Worm (Caenorhabditis elegans): ENCODE measurements around the gene glr-8.

Gene glr-8

DNA sequence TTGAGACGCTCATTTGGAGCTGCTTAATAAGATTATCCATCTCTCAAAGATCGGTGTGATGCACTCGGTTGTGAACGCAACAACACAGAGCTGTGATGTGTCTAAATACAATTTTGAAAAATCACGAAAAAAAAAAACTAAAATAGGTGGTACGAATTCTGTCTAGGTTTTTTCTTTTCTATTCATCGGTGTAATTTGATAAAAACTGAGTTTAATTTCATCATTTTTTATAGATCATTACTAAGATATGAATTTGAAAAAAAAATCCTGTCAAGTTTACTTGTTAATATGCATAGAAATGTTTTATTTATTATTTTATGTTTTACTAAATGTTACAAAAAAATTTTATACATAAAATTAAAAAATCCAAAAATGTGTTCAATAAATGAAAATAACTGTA, 24.3 kb downstream of the glr-8 start, which contains the start of gene ceh-60:
TSS of gene ceh-60 (minus strand) at position 101 of the 400 bp plus-strand sequence.
- TF ChIP-seq efl-1 (GFP tag; optimal IDR thresholded peaks at IDR 0.05) (no peak), lin-40 (tag; optimal IDR thresholded peaks at IDR 0.05) (no peak), ceh-79 (tag; optimal IDR thresholded peaks at IDR 0.05) (no peak), tbp1 (GFP tag; optimal IDR thresholded peaks at IDR 0.05) (no peak), dox-1 (GFP tag; IDR thresholded peaks at IDR 0.05) (no peak), ceh-40 (GFP tag; IDR thresholded peaks at IDR 0.05) (no peak), nfya-2 (GFP tag; IDR thresholded peaks at IDR 0.05) (no peak), let-526 (GFP tag; IDR thresholded peaks at IDR 0.05) (no peak)

DNA sequence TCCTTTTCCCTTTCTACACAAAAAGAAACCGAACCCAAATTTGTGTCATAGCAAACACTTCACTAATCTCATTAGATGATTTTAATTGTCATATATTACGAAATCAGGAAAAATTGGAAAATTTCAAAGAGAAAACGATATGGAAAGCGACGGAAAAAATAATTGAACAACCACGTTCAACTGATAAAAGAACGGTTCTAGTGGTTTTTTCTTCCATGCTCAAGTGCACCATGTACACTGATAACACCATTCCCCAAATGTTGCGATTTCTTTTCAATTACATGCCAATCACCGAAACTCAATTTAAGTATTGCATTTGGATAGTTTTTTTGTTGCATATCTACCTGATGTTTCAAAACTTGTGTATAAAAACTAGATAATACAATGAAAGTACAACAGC, 24.8 kb downstream of the glr-8 start:
- TF ChIP-seq nhr-90 (tag; optimal IDR thresholded peaks at IDR 0.05) (no peak), unc-130 (GFP tag; optimal IDR thresholded peaks at IDR 0.05) (no peak), chd-7 (tag; optimal IDR thresholded peaks at IDR 0.05) (no peak), unc-62 (GFP tag; optimal IDR thresholded peaks at IDR 0.05) (peak; percentile 75), dpl-1 (GFP tag; optimal IDR thresholded peaks at IDR 0.05) (no peak), cebp-1 (GFP tag; IDR thresholded peaks at IDR 0.05) (peak; percentile 42; the same call in 1 of the 2 replicates), cebp-1 (tag; optimal IDR thresholded peaks at IDR 0.05) (peak; percentile 69), K12H6.12 (tag; optimal IDR thresholded peaks at IDR 0.05) (no peak), nfyb-1 (GFP tag; IDR thresholded peaks at IDR 0.05) (0 out of 2 replicates have a peak, but pooled peaks have one; percentile 16), Y79H2A.3 (GFP tag; conservative IDR thresholded peaks at IDR 0.05) (no peak), tbx-9 (tag; optimal IDR thresholded peaks at IDR 0.05; ENCODE audit: borderline replicate concordance) (no peak), gei-17 (GFP tag; optimal IDR thresholded peaks at IDR 0.05) (no peak), let-526 (GFP tag; IDR thresholded peaks at IDR 0.05) (no peak), ztf-28 (GFP tag; IDR thresholded peaks at IDR 0.05) (no peak), attf-6 (GFP tag; IDR thresholded peaks at IDR 0.05) (no peak), T26A5.8 (tag; optimal IDR thresholded peaks at IDR 0.05) (no peak), hmg-1.2 (GFP tag; IDR thresholded peaks at IDR 0.05) (no peak), C06A6.2 (GFP tag; conservative IDR thresholded peaks at IDR 0.05) (no peak), snpc-1.3 (tag; optimal IDR thresholded peaks at IDR 0.05; ENCODE audit: insufficient read depth) (no peak), Y56A3A.18 (GFP tag; IDR thresholded peaks at IDR 0.05) (no peak), rpc-1 (optimal IDR thresholded peaks at IDR 0.05) (no peak), rpc-1 (tag; optimal IDR thresholded peaks at IDR 0.05) (no peak), F55B11.4 (tag; optimal IDR thresholded peaks at IDR 0.05; ENCODE audit: borderline replicate concordance, insufficient read depth) (no peak), lir-1 (GFP tag; conservative IDR thresholded peaks at IDR 0.05) (no peak), sdz-38 (tag; optimal IDR thresholded peaks at IDR 0.05) (no peak), egl-18 (GFP tag; IDR thresholded peaks at IDR 0.05) (no peak), nhr-27 (tag; optimal IDR thresholded peaks at IDR 0.05) (no peak), B0035.1 (tag; optimal IDR thresholded peaks at IDR 0.05) (no peak), madf-10 (tag; optimal IDR thresholded peaks at IDR 0.05) (no peak), nhr-80 (tag; optimal IDR thresholded peaks at IDR 0.05) (peak; percentile 90), hlh-26 (GFP tag; conservative IDR thresholded peaks at IDR 0.05) (no peak)

DNA sequence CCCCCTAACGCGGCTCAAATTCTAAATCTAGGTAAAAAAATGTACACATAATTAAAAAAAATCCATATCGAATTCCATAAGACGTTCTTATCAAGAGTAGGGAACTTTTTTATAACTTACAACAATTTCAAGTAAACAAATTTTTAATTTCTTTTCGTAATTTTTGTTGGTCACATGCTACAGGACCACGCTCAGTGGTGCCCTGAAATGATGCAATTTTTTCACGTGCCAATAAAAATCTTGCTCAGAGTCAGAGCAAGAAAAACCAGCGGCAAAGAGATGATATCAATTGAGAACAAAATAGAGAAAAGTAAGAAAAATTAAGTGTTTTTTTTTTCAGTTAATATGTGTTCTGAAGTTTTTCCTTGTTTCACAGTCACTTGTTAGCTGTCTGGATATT, 26.1 kb downstream of the glr-8 start:
- no peak for TF ChIP-seq B0035.1 (tag; optimal IDR thresholded peaks at IDR 0.05)
- no peak for TF ChIP-seq madf-3 (GFP tag; IDR thresholded peaks at IDR 0.05)
- no peak for TF ChIP-seq C17E4.6 (GFP tag; IDR thresholded peaks at IDR 0.05)
- no peak for TF ChIP-seq lir-1 (GFP tag; conservative IDR thresholded peaks at IDR 0.05)
- no peak for TF ChIP-seq nhr-27 (tag; optimal IDR thresholded peaks at IDR 0.05)
- TF ChIP-seq ZK185.1 (tag; optimal IDR thresholded peaks at IDR 0.05; ENCODE audit: poor library complexity, severe bottlenecking), result no peak
- TF ChIP-seq B0336.3 (GFP tag; IDR thresholded peaks at IDR 0.05), result no peak
- no peak for TF ChIP-seq chd-7 (tag; optimal IDR thresholded peaks at IDR 0.05)
- TF ChIP-seq athp-1 (tag; optimal IDR thresholded peaks at IDR 0.05), result no peak
- no peak for TF ChIP-seq snpc-1.1 (tag; optimal IDR thresholded peaks at IDR 0.05; ENCODE audit: insufficient read depth)
- TF ChIP-seq C06A6.2 (GFP tag; conservative IDR thresholded peaks at IDR 0.05), result no peak
- TF ChIP-seq B0019.2 (GFP tag; conservative IDR thresholded peaks at IDR 0.05), result no peak
- TF ChIP-seq ztf-6 (GFP tag; IDR thresholded peaks at IDR 0.05), result no peak
- no peak for TF ChIP-seq tlf-1 (GFP tag; optimal IDR thresholded peaks at IDR 0.05)
- no peak for TF ChIP-seq zim-3 (tag; optimal IDR thresholded peaks at IDR 0.05)
- TF ChIP-seq hlh-12 (tag; optimal IDR thresholded peaks at IDR 0.05), result no peak
